Worm (Caenorhabditis elegans) whole organism, L4 larva: ENCODE results near the gene spp-24.

ENCODE experiments used
- F10B5.3 ChIP-seq: sonication (generic microtip); optimal IDR thresholded peaks from 2 replicates; lab custom pipeline; 2016; ENCODE audit warnings: mild to moderate bottlenecking, missing genetic modification characterization, missing compliant biosample characterization
- F26F4.8 ChIP-seq: fragments of 200-800 bp; sonication (Bioruptor generic); conservative IDR thresholded peaks from 2 replicates; pipeline ENCODE4 v1.3.6; 2022; ENCODE audit warnings: missing genetic modification characterization, missing compliant biosample characterization
- F49E8.2 ChIP-seq: sonication (generic microtip); optimal IDR thresholded peaks from 2 replicates; lab custom pipeline; 2016; ENCODE audit warnings: missing compliant biosample characterization, mild to moderate bottlenecking, missing genetic modification characterization, borderline replicate concordance
- T26A8.4 ChIP-seq: fragments of 200-800 bp; sonication (Bioruptor generic); IDR thresholded peaks from 2 replicates; pipeline ENCODE4 v1.3.6; 2022; ENCODE audit warnings: missing genetic modification characterization, missing compliant biosample characterization
- Y5F2A.4 ChIP-seq: fragments of 200-800 bp; sonication (Bioruptor generic); optimal IDR thresholded peaks from 2 replicates; lab custom pipeline; 2018; ENCODE audit warnings: mild to moderate bottlenecking, missing genetic modification characterization, missing compliant biosample characterization
- ZK546.5 ChIP-seq, 2 experiments: sonication (generic microtip); optimal IDR thresholded peaks; 2 replicates each; lab custom pipeline; 2017; ENCODE audit warnings: missing biosample characterization in 2 of 2, missing genetic modification characterization in 2 of 2
- aly-2 ChIP-seq: sonication (generic microtip); optimal IDR thresholded peaks from 2 replicates; lab custom pipeline; 2018; ENCODE audit warnings: missing biosample characterization, missing genetic modification characterization
- arid-1 ChIP-seq: fragments of 200-800 bp; sonication (Bioruptor generic); conservative IDR thresholded peaks from 2 replicates; pipeline ENCODE4 v1.3.6; 2022; ENCODE audit warnings: missing genetic modification reagents, missing genetic modification characterization, missing compliant biosample characterization
- attf-4 ChIP-seq: sonication (generic microtip); optimal IDR thresholded peaks from 3 replicates; lab custom pipeline; 2017; ENCODE audit warnings: missing biosample characterization, missing genetic modification characterization
- ceh-20 ChIP-seq: fragments of 200-800 bp; sonication (Bioruptor generic); IDR thresholded peaks from 2 replicates; pipeline ENCODE4 v1.3.6; 2022; ENCODE audit warnings: missing genetic modification reagents, missing genetic modification characterization, missing compliant biosample characterization
- ceh-82 ChIP-seq: sonication (generic microtip); optimal IDR thresholded peaks from 2 replicates; lab custom pipeline; 2017; ENCODE audit warnings: missing biosample characterization, missing genetic modification characterization
- cey-2 ChIP-seq: sonication (generic microtip); optimal IDR thresholded peaks from 3 replicates; lab custom pipeline; 2017; ENCODE audit warnings: missing genetic modification characterization, mild to moderate bottlenecking, missing compliant biosample characterization, antibody characterized with exemption, borderline replicate concordance; ENCODE audit not compliant: insufficient read depth
- daf-19 ChIP-seq: fragments of 200-800 bp; sonication (Bioruptor generic); conservative IDR thresholded peaks from 2 replicates; pipeline ENCODE4 v1.3.6; 2022; ENCODE audit warnings: missing genetic modification characterization, missing compliant biosample characterization
- daf-8 ChIP-seq: fragments of 200-800 bp; sonication (Bioruptor generic); IDR thresholded peaks from 2 replicates; pipeline ENCODE4 v1.3.6; 2022; ENCODE audit warnings: missing genetic modification characterization, missing compliant biosample characterization
- dmd-8 ChIP-seq: fragments of 200-800 bp; sonication (Bioruptor generic); IDR thresholded peaks from 2 replicates; pipeline ENCODE4 v1.3.6; 2022; ENCODE audit warnings: missing genetic modification characterization, missing compliant biosample characterization
- dmd-9 ChIP-seq: fragments of 200-800 bp; sonication (Bioruptor generic); IDR thresholded peaks from 2 replicates; pipeline ENCODE4 v1.3.6; 2022; ENCODE audit warnings: missing genetic modification reagents, missing genetic modification characterization, missing compliant biosample characterization
- duxl-1 ChIP-seq: sonication (generic microtip); optimal IDR thresholded peaks from 2 replicates; lab custom pipeline; 2016; ENCODE audit warnings: mild to moderate bottlenecking, missing genetic modification characterization, moderate library complexity, missing compliant biosample characterization; ENCODE audit not compliant: poor library complexity
- dve-1 ChIP-seq: sonication (generic microtip); optimal IDR thresholded peaks from 2 replicates; lab custom pipeline; 2017; ENCODE audit warnings: antibody characterized with exemption, mild to moderate bottlenecking, missing genetic modification characterization, missing compliant biosample characterization; ENCODE audit not compliant: insufficient read depth
- egl-27 ChIP-seq: sonication (generic microtip); optimal IDR thresholded peaks from 3 replicates; lab custom pipeline; 2017; ENCODE audit warnings: missing biosample characterization, missing genetic modification reagents, missing genetic modification characterization
- egl-43 ChIP-seq: fragments of 200-800 bp; sonication (Bioruptor generic); IDR thresholded peaks from 2 replicates; pipeline ENCODE4 v1.3.6; 2022; ENCODE audit warnings: missing genetic modification reagents, missing genetic modification characterization, missing compliant biosample characterization
- fkh-10 ChIP-seq: fragments of 150-350 bp; optimal IDR thresholded peaks from 2 replicates; lab custom pipeline; 2014; ENCODE audit warnings: missing biosample characterization, missing genetic modification reagents, missing genetic modification characterization
- gei-8 ChIP-seq: fragments of 200-800 bp; sonication (Bioruptor generic); optimal IDR thresholded peaks from 2 replicates; lab custom pipeline; 2018; ENCODE audit warnings: mild to moderate bottlenecking, missing genetic modification characterization, missing compliant biosample characterization
- hlh-11 ChIP-seq: fragments of 200-800 bp; sonication (Bioruptor generic); optimal IDR thresholded peaks from 2 replicates; lab custom pipeline; 2018; ENCODE audit warnings: mild to moderate bottlenecking, missing genetic modification characterization, missing compliant biosample characterization
- lim-7 ChIP-seq: fragments of 200-800 bp; sonication (Bioruptor generic); IDR thresholded peaks from 2 replicates; pipeline ENCODE4 v1.3.6; 2022; ENCODE audit warnings: missing genetic modification characterization, missing compliant biosample characterization
- lin-1 ChIP-seq: fragments of 200-800 bp; sonication (Bioruptor generic); IDR thresholded peaks from 2 replicates; pipeline ENCODE4 v1.3.6; 2022; ENCODE audit warnings: missing genetic modification reagents, missing genetic modification characterization, missing compliant biosample characterization
- lir-3 ChIP-seq: sonication (generic microtip); optimal IDR thresholded peaks from 2 replicates; lab custom pipeline; 2016; ENCODE audit warnings: mild to moderate bottlenecking, missing genetic modification characterization, missing compliant biosample characterization
- madf-9 ChIP-seq: fragments of 200-800 bp; sonication (Bioruptor generic); conservative IDR thresholded peaks from 2 replicates; pipeline ENCODE4 v1.3.6; 2022; ENCODE audit warnings: missing genetic modification reagents, missing genetic modification characterization, missing compliant biosample characterization
- mdl-1 ChIP-seq, 2 experiments: fragments of 150-350 bp in 1 of 2; sonication (generic microtip) in 1 of 2; optimal IDR thresholded peaks; 2 replicates each; lab custom pipeline; 2014 to 2017; ENCODE audit warnings: missing biosample characterization in 2 of 2, missing genetic modification characterization in 2 of 2
- mep-1 ChIP-seq: fragments of 150-350 bp; sonication (generic microtip); optimal IDR thresholded peaks from 3 replicates; lab custom pipeline; 2014; ENCODE audit warnings: missing biosample characterization, missing genetic modification characterization
- mxl-2 ChIP-seq: fragments of 200-800 bp; sonication (Bioruptor generic); conservative IDR thresholded peaks from 2 replicates; pipeline ENCODE4 v1.3.6; 2022; ENCODE audit warnings: missing genetic modification reagents, missing genetic modification characterization, missing compliant biosample characterization
- nhr-10 ChIP-seq: fragments of 150-350 bp; optimal IDR thresholded peaks from 2 replicates; lab custom pipeline; 2014; ENCODE audit warnings: missing biosample characterization, missing genetic modification characterization
- nhr-11 ChIP-seq: fragments of 150-350 bp; optimal IDR thresholded peaks from 2 replicates; lab custom pipeline; 2014; ENCODE audit warnings: missing biosample characterization, missing genetic modification characterization
- nhr-111 ChIP-seq: fragments of 200-800 bp; sonication (Bioruptor generic); optimal IDR thresholded peaks from 2 replicates; lab custom pipeline; 2018; ENCODE audit warnings: mild to moderate bottlenecking, missing genetic modification characterization, missing compliant biosample characterization
- nhr-237 ChIP-seq: sonication (generic microtip); optimal IDR thresholded peaks from 2 replicates; lab custom pipeline; 2017; ENCODE audit warnings: missing biosample characterization, missing genetic modification characterization
- nhr-28 ChIP-seq: fragments of 150-350 bp; optimal IDR thresholded peaks from 2 replicates; lab custom pipeline; 2014; ENCODE audit warnings: missing biosample characterization, missing genetic modification characterization
- nhr-41 ChIP-seq: fragments of 200-800 bp; sonication (Bioruptor generic); IDR thresholded peaks from 2 replicates; pipeline ENCODE4 v1.3.6; 2022; ENCODE audit warnings: missing genetic modification reagents, missing genetic modification characterization, missing compliant biosample characterization
- nhr-42 ChIP-seq: fragments of 200-800 bp; sonication (Bioruptor generic); IDR thresholded peaks from 2 replicates; pipeline ENCODE4 v1.3.6; 2022; ENCODE audit warnings: missing genetic modification characterization, missing compliant biosample characterization
- nhr-77 ChIP-seq: fragments of 150-350 bp; optimal IDR thresholded peaks from 2 replicates; lab custom pipeline; 2014; ENCODE audit warnings: missing biosample characterization, missing genetic modification characterization
- pha-4 ChIP-seq, 2 experiments: fragments of 150-350 bp in 1 of 2; fragments of 200-800 bp in 1 of 2; sonication (Bioruptor generic) in 1 of 2; IDR thresholded peaks in 1 of 2; optimal IDR thresholded peaks in 1 of 2; 2 replicates each; pipeline versions ENCODE4 v1.3.6 to Lab custom; 2014 to 2022; ENCODE audit warnings: missing genetic modification characterization in 2 of 2, missing genetic modification reagents in 2 of 2, missing biosample characterization in 1 of 2, missing compliant biosample characterization in 1 of 2
- php-3 ChIP-seq: fragments of 200-800 bp; sonication (Bioruptor generic); IDR thresholded peaks from 2 replicates; pipeline ENCODE4 v1.3.6; 2022; ENCODE audit warnings: missing genetic modification reagents, missing genetic modification characterization, missing compliant biosample characterization
- saeg-2 ChIP-seq: fragments of 200-800 bp; sonication (Bioruptor generic); IDR thresholded peaks from 2 replicates; pipeline ENCODE4 v1.3.6; 2022; ENCODE audit warnings: missing genetic modification reagents, missing genetic modification characterization, missing compliant biosample characterization
- skn-1 ChIP-seq: fragments of 150-350 bp; optimal IDR thresholded peaks from 2 replicates; lab custom pipeline; 2014; ENCODE audit warnings: missing biosample characterization, missing genetic modification characterization
- spr-3 ChIP-seq: fragments of 200-800 bp; sonication (Bioruptor generic); optimal IDR thresholded peaks from 2 replicates; lab custom pipeline; 2018; ENCODE audit warnings: mild to moderate bottlenecking, missing genetic modification characterization, missing compliant biosample characterization
- tag-97 ChIP-seq: fragments of 200-800 bp; sonication (Bioruptor generic); IDR thresholded peaks from 2 replicates; pipeline ENCODE4 v1.3.6; 2022; ENCODE audit warnings: missing genetic modification characterization, missing compliant biosample characterization
- unc-130 ChIP-seq: sonication (generic microtip); optimal IDR thresholded peaks from 2 replicates; lab custom pipeline; 2016; ENCODE audit warnings: missing genetic modification reagents, missing genetic modification characterization, missing compliant biosample characterization
- unc-39 ChIP-seq: sonication (generic microtip); optimal IDR thresholded peaks from 2 replicates; lab custom pipeline; 2017; ENCODE audit warnings: missing biosample characterization, missing genetic modification characterization
- unc-62 ChIP-seq, 3 experiments: fragments of 150-350 bp in 1 of 3; sonication (generic microtip); optimal IDR thresholded peaks in 2 of 3; peaks in 1 of 3; 1 replicate in 1 of 3; 2 replicates in 2 of 3; lab custom pipeline; 2014 to 2017; ENCODE audit warnings: missing biosample characterization in 3 of 3, missing genetic modification characterization in 3 of 3, missing genetic modification reagents in 3 of 3, missing genotype in 1 of 3
- zag-1 ChIP-seq: fragments of 150-350 bp; optimal IDR thresholded peaks from 2 replicates; lab custom pipeline; 2014; ENCODE audit warnings: missing biosample characterization, missing genetic modification characterization
- zip-11 ChIP-seq: fragments of 200-800 bp; sonication (Bioruptor generic); IDR thresholded peaks from 2 replicates; pipeline ENCODE4 v1.3.6; 2022; ENCODE audit warnings: missing genetic modification characterization, missing compliant biosample characterization
- zip-2 ChIP-seq: fragments of 150-350 bp; optimal IDR thresholded peaks from 2 replicates; lab custom pipeline; 2014; ENCODE audit warnings: missing biosample characterization, missing genetic modification characterization
- ztf-7 ChIP-seq: fragments of 150-350 bp; optimal IDR thresholded peaks from 2 replicates; lab custom pipeline; 2014; ENCODE audit warnings: missing biosample characterization, missing genetic modification characterization

The spp-24 gene

DNA sequence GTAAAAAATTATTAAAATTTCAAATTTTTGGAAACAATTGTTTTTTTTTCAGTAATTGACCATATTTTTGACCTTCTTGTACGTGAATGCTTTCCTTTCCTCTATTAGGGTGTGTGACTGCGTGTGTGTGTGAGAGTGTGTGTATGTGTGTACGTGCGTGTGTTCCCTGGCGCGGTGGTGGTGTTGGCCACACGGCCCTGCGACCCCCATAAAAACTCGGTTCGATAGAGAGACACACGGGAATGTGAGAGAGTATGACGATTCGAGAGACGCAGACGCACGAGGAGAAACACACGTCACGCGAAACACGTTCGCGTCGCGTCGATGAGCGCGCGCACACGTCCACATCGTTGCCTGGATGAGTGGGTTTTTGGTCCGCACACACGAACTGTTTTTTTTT, 20.6 kb downstream of the spp-24 start (continued):
- TF ChIP-seq nhr-10 (tag; lab: Kevin White, UChicago), result no peak
- no peak for TF ChIP-seq nhr-111 (GFP tag; lab: Kevin White, UChicago)
- TF ChIP-seq aly-2 (tag; lab: Kevin White, UChicago), result no peak
- TF ChIP-seq arid-1 (GFP tag; lab: Robert Waterston, UW), result peak; percentile 36; the same call in 1 of the 2 replicates
- TF ChIP-seq Y5F2A.4 (GFP tag; lab: Kevin White, UChicago), result no peak
- peak; percentile 91 for TF ChIP-seq nhr-41
- TF ChIP-seq php-3 (GFP tag; lab: Robert Waterston, UW), result peak; percentile 72
- TF ChIP-seq mxl-2, result no peak
- no peak for TF ChIP-seq zip-2
- peak; percentile 84 for TF ChIP-seq mep-1
- no peak for TF ChIP-seq egl-43 (GFP tag; lab: Robert Waterston, UW)
- TF ChIP-seq duxl-1 (tag; lab: Kevin White, UChicago), result peak; percentile 21
- peak; percentile 91 for TF ChIP-seq nhr-28
- TF ChIP-seq daf-19 (GFP tag; lab: Robert Waterston, UW), result no peak
- TF ChIP-seq dmd-8 (GFP tag; lab: Robert Waterston, UW), result 0 out of 2 replicates have a peak, but pooled peaks have one; percentile 18
- no peak for TF ChIP-seq F49E8.2 (tag; lab: Kevin White, UChicago)
- no peak for TF ChIP-seq nhr-237 (tag; lab: Kevin White, UChicago)
- no peak for TF ChIP-seq nhr-77
- no peak for TF ChIP-seq lim-7 (GFP tag; lab: Robert Waterston, UW)
- TF ChIP-seq zip-11, result no peak
- peak; percentile 77 to 97 for TF ChIP-seq mdl-1 (tag; optimal IDR thresholded peaks at IDR 0.05; lab: Kevin White, UChicago)
- TF ChIP-seq F26F4.8 (GFP tag; lab: Robert Waterston, UW), result no peak
- peak; percentile 60 for TF ChIP-seq ztf-7 (tag; lab: Kevin White, UChicago)
- no peak for TF ChIP-seq ceh-82 (tag; lab: Kevin White, UChicago)
- TF ChIP-seq attf-4 (tag; lab: Kevin White, UChicago), result no peak
- TF ChIP-seq ZK546.5 (tag; optimal IDR thresholded peaks at IDR 0.05; lab: Kevin White, UChicago), result no peak
- no peak for TF ChIP-seq lir-3 (tag; lab: Kevin White, UChicago)
- no peak for TF ChIP-seq spr-3
- no peak for TF ChIP-seq skn-1 (tag; lab: Kevin White, UChicago)
- TF ChIP-seq T26A8.4 (GFP tag; lab: Robert Waterston, UW), result peak; percentile 68; the same call in 1 of the 2 replicates
- TF ChIP-seq egl-27, result no peak
- TF ChIP-seq unc-39, result no peak
- no peak for TF ChIP-seq lin-1 (GFP tag; lab: Robert Waterston, UW)
- no peak for TF ChIP-seq zag-1
- TF ChIP-seq daf-8, result no peak
- no peak for TF ChIP-seq dmd-9 (GFP tag; lab: Robert Waterston, UW)
- no peak for TF ChIP-seq F10B5.3 (tag; lab: Kevin White, UChicago)
- no peak for TF ChIP-seq cey-2
- TF ChIP-seq saeg-2 (GFP tag; lab: Robert Waterston, UW), result 0 out of 2 replicates have a peak, but pooled peaks have one; percentile 53
- TF ChIP-seq fkh-10 (GFP tag; lab: Kevin White, UChicago), result peak; percentile 28
- TF ChIP-seq unc-130 (GFP tag; lab: Kevin White, UChicago), result no peak
- TF ChIP-seq unc-62 (GFP tag; optimal IDR thresholded peaks at IDR 0.05 in 1 of 2; lab: Kevin White, UChicago), result peak in 1 of 2 experiments; percentile 99
- no peak for TF ChIP-seq unc-62 (tag; optimal IDR thresholded peaks at IDR 0.05; lab: Kevin White, UChicago)
- TF ChIP-seq hlh-11 (tag; lab: Kevin White, UChicago), result peak; percentile 92
- TF ChIP-seq dve-1 (tag; lab: Kevin White, UChicago), result peak; percentile 80
- TF ChIP-seq madf-9 (GFP tag; lab: Robert Waterston, UW), result peak; percentile 64; the same call in 1 of the 2 replicates
- TF ChIP-seq pha-4 (GFP tag; IDR thresholded peaks at IDR 0.05; lab: Robert Waterston, UW), result no peak
- no peak for TF ChIP-seq pha-4 (tag; optimal IDR thresholded peaks at IDR 0.05; lab: Kevin White, UChicago)
- no peak for TF ChIP-seq tag-97 (GFP tag; lab: Robert Waterston, UW)
- TF ChIP-seq ceh-20, result peak; percentile 82; the same call in 1 of the 2 replicates
- no peak for TF ChIP-seq gei-8 (GFP tag; lab: Kevin White, UChicago)
- TF ChIP-seq nhr-11 (tag; lab: Kevin White, UChicago), result peak; percentile 69
- no peak for TF ChIP-seq nhr-42
